Worm (Caenorhabditis elegans) whole organism, young adult: ENCODE data around the gene B0554.1.

Experiments used
- B0336.3 ChIP-seq: fragments of 200-800 bp; sonication (Bioruptor generic); IDR thresholded peaks from 2 replicates; pipeline ENCODE4 v1.3.6; 2022; ENCODE audit warnings: missing genetic modification characterization, missing compliant biosample characterization
- D2030.7 ChIP-seq: fragments of 200-800 bp; sonication (Bioruptor generic); IDR thresholded peaks from 2 replicates; pipeline ENCODE4 v1.3.6; 2022; ENCODE audit warnings: missing genetic modification reagents, missing genetic modification characterization, missing compliant biosample characterization
- F10E7.11 ChIP-seq: sonication (generic microtip); optimal IDR thresholded peaks from 2 replicates; lab custom pipeline; 2017; ENCODE audit warnings: mild to moderate bottlenecking, missing genetic modification characterization, moderate library complexity, missing compliant biosample characterization
- F37B4.10 ChIP-seq: fragments of 200-800 bp; sonication (Bioruptor generic); IDR thresholded peaks from 2 replicates; pipeline ENCODE4 v1.3.6; 2022; ENCODE audit warnings: missing genetic modification characterization, missing compliant biosample characterization
- F57A8.1 ChIP-seq: fragments of 200-800 bp; sonication (Bioruptor generic); optimal IDR thresholded peaks from 2 replicates; lab custom pipeline; 2018; ENCODE audit warnings: mild to moderate bottlenecking, missing genetic modification characterization, moderate library complexity, missing compliant biosample characterization
- T07F8.4 ChIP-seq: sonication (generic microtip); optimal IDR thresholded peaks from 2 replicates; lab custom pipeline; 2016; ENCODE audit warnings: mild to moderate bottlenecking, missing genetic modification characterization, moderate library complexity, missing compliant biosample characterization
- Y53F4B.3 ChIP-seq: fragments of 200-800 bp; sonication (Bioruptor generic); IDR thresholded peaks from 2 replicates; pipeline ENCODE4 v1.3.6; 2022; ENCODE audit warnings: missing genetic modification reagents, missing genetic modification characterization, missing compliant biosample characterization
- Y67H2A.10 ChIP-seq: fragments of 200-800 bp; sonication (Bioruptor generic); conservative IDR thresholded peaks from 2 replicates; pipeline ENCODE4 v1.3.6; 2022; ENCODE audit warnings: missing genetic modification reagents, missing genetic modification characterization, missing compliant biosample characterization
- atf-7 ChIP-seq: sonication (generic microtip); optimal IDR thresholded peaks from 2 replicates; lab custom pipeline; 2017; ENCODE audit warnings: mild to moderate bottlenecking, missing genetic modification characterization, missing compliant biosample characterization
- attf-3 ChIP-seq: fragments of 200-800 bp; sonication (Bioruptor generic); conservative IDR thresholded peaks from 2 replicates; pipeline ENCODE4 v1.3.6; 2022; ENCODE audit warnings: missing genetic modification reagents, missing genetic modification characterization, missing compliant biosample characterization
- bed-2 ChIP-seq: fragments of 200-800 bp; sonication (Bioruptor generic); IDR thresholded peaks from 2 replicates; pipeline ENCODE4 v1.3.6; 2022; ENCODE audit warnings: missing genetic modification reagents, missing genetic modification characterization, missing compliant biosample characterization
- cebp-1 ChIP-seq, 2 experiments: fragments of 200-800 bp in 1 of 2; sonication (Bioruptor generic) in 1 of 2; sonication (generic microtip) in 1 of 2; IDR thresholded peaks in 1 of 2; optimal IDR thresholded peaks in 1 of 2; 2 replicates each; pipeline versions ENCODE4 v1.3.6 to Lab custom; 2017 to 2022; ENCODE audit warnings: missing compliant biosample characterization in 2 of 2, missing genetic modification characterization in 2 of 2, mild to moderate bottlenecking in 1 of 2, missing genetic modification reagents in 1 of 2, moderate library complexity in 1 of 2
- cebp-2 ChIP-seq: fragments of 200-800 bp; sonication (Bioruptor generic); IDR thresholded peaks from 2 replicates; pipeline ENCODE4 v1.3.6; 2022; ENCODE audit warnings: missing genetic modification characterization, missing compliant biosample characterization
- ceh-79 ChIP-seq: sonication (generic microtip); optimal IDR thresholded peaks from 2 replicates; lab custom pipeline; 2017; ENCODE audit warnings: mild to moderate bottlenecking, missing genetic modification characterization, missing compliant biosample characterization
- chd-7 ChIP-seq: sonication (generic microtip); optimal IDR thresholded peaks from 2 replicates; lab custom pipeline; 2016; ENCODE audit warnings: mild to moderate bottlenecking, missing genetic modification characterization, moderate library complexity, missing compliant biosample characterization
- dpff-1 ChIP-seq: sonication (generic microtip); optimal IDR thresholded peaks from 2 replicates; lab custom pipeline; 2017; ENCODE audit warnings: mild to moderate bottlenecking, missing genetic modification characterization, missing compliant biosample characterization
- egl-44 ChIP-seq: fragments of 200-800 bp; sonication (Bioruptor generic); IDR thresholded peaks from 2 replicates; pipeline ENCODE4 v1.3.6; 2022; ENCODE audit warnings: missing genetic modification reagents, missing genetic modification characterization, missing compliant biosample characterization
- egrh-3 ChIP-seq: fragments of 200-800 bp; sonication (Bioruptor generic); IDR thresholded peaks from 2 replicates; pipeline ENCODE4 v1.3.6; 2022; ENCODE audit warnings: missing genetic modification reagents, missing genetic modification characterization, missing compliant biosample characterization
- gei-17 ChIP-seq: fragments of 200-800 bp; sonication (Bioruptor generic); optimal IDR thresholded peaks from 2 replicates; lab custom pipeline; 2018; ENCODE audit warnings: mild to moderate bottlenecking, missing genetic modification characterization, missing compliant biosample characterization
- let-607 ChIP-seq, 2 experiments: fragments of 200-800 bp in 1 of 2; sonication (Bioruptor generic) in 1 of 2; sonication (generic microtip) in 1 of 2; optimal IDR thresholded peaks; 2 replicates each; lab custom pipeline; 2016 to 2018; ENCODE audit warnings: mild to moderate bottlenecking in 2 of 2, missing compliant biosample characterization in 2 of 2, missing genetic modification characterization in 2 of 2, moderate library complexity in 2 of 2, missing genotype in 1 of 2
- lin-26 ChIP-seq: fragments of 200-800 bp; sonication (Bioruptor generic); IDR thresholded peaks from 2 replicates; pipeline ENCODE4 v1.3.6; 2022; ENCODE audit warnings: missing genetic modification reagents, missing genetic modification characterization, missing compliant biosample characterization
- lin-40 ChIP-seq: sonication (generic microtip); optimal IDR thresholded peaks from 2 replicates; lab custom pipeline; 2016; ENCODE audit warnings: missing genetic modification characterization, mild to moderate bottlenecking, missing compliant biosample characterization, missing genotype, missing genetic modification reagents
- madf-6 ChIP-seq: fragments of 200-800 bp; sonication (Bioruptor generic); IDR thresholded peaks from 2 replicates; pipeline ENCODE4 v1.3.6; 2022; ENCODE audit warnings: missing genetic modification reagents, missing genetic modification characterization, missing compliant biosample characterization
- mes-4 ChIP-seq: sonication (generic microtip); optimal IDR thresholded peaks from 2 replicates; lab custom pipeline; 2016; ENCODE audit warnings: missing genotype, missing genetic modification characterization, missing compliant biosample characterization
- nhr-120 ChIP-seq: fragments of 200-800 bp; sonication (Bioruptor generic); IDR thresholded peaks from 2 replicates; pipeline ENCODE4 v1.3.6; 2022; ENCODE audit warnings: missing genetic modification characterization, missing compliant biosample characterization
- nhr-80 ChIP-seq: sonication (generic microtip); optimal IDR thresholded peaks from 2 replicates; lab custom pipeline; 2016; ENCODE audit warnings: missing genetic modification characterization, missing compliant biosample characterization
- repo-1 ChIP-seq: sonication (generic microtip); optimal IDR thresholded peaks from 2 replicates; lab custom pipeline; 2017; ENCODE audit warnings: mild to moderate bottlenecking, missing genetic modification characterization, missing compliant biosample characterization
- sdz-38 ChIP-seq: sonication (generic microtip); optimal IDR thresholded peaks from 2 replicates; lab custom pipeline; 2016; ENCODE audit warnings: missing genotype, missing genetic modification characterization, missing compliant biosample characterization
- unc-62 ChIP-seq: fragments of 150-350 bp; optimal IDR thresholded peaks from 2 replicates; lab custom pipeline; 2014; ENCODE audit warnings: missing biosample characterization, missing genetic modification reagents, missing genetic modification characterization
- zim-3 ChIP-seq: sonication (generic microtip); optimal IDR thresholded peaks from 2 replicates; lab custom pipeline; 2017; ENCODE audit warnings: mild to moderate bottlenecking, missing genetic modification characterization, moderate library complexity, missing compliant biosample characterization
- ztf-3 ChIP-seq: fragments of 200-800 bp; sonication (Bioruptor generic); optimal IDR thresholded peaks from 2 replicates; lab custom pipeline; 2018; ENCODE audit warnings: mild to moderate bottlenecking, missing genetic modification characterization, missing compliant biosample characterization
- ztf-6 ChIP-seq: fragments of 200-800 bp; sonication (Bioruptor generic); IDR thresholded peaks from 2 replicates; pipeline ENCODE4 v1.3.6; 2022; ENCODE audit warnings: missing genetic modification reagents, missing genetic modification characterization, missing compliant biosample characterization

Gene B0554.1

DNA sequence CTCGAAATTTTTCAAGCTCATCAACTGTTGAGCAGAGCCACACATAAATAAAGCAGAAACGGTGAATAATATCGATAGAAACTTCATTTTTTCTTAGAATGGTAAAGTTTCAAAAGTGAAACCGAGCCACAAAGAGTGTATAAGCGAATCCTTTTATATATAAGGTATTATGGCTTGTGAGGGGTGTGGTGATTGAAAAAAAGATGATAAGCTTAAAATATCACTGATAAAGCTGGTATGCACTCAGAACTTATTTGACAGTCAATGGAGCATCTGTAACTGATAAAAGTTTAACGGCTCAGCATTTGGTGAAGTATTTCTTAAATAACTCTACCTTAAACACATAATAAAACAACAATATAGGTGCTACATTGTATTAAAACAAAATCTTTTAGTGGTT is 23.6 kb upstream of the B0554.1 start, which contains the start of gene dod-19:
dod-19 (minus strand) TSS at position 130 of the 400 bp plus-strand sequence.
- no peak for TF ChIP-seq ceh-79 (tag; lab: Kevin White, UChicago)
- peak; percentile 17 for TF ChIP-seq nhr-80
- no peak for TF ChIP-seq egl-44 (GFP tag; lab: Robert Waterston, UW)

- TF ChIP-seq nhr-120 (GFP tag; lab: Robert Waterston, UW) = no peak
- TF ChIP-seq nhr-80 = peak; percentile 24
- TF ChIP-seq unc-62 (GFP tag; lab: Kevin White, UChicago) = peak; percentile 46
- no peak for TF ChIP-seq Y67H2A.10 (GFP tag; lab: Robert Waterston, UW)
Observed at ce11 chrV:415072-415471, 23.1 kb upstream of the B0554.1 start.

- TF ChIP-seq unc-62 (GFP tag; lab: Kevin White, UChicago) (peak; percentile 70), let-607 (tag; optimal IDR thresholded peaks at IDR 0.05; lab: Kevin White, UChicago) (peak in 1 of 2 experiments; percentile 45), nhr-80 (peak; percentile 35), repo-1 (tag; lab: Kevin White, UChicago) (no peak), atf-7 (peak; percentile 79)
Observed at ce11 chrV:417656-418353, 20.4 kb upstream of the B0554.1 start, which contains the start of gene irg-8. Gene irg-8 (minus strand): TSS chrV:417706.

- TF ChIP-seq T07F8.4 (no peak), mes-4 (tag; lab: Kevin White, UChicago) (no peak), zim-3 (tag; lab: Kevin White, UChicago) (no peak), F57A8.1 (GFP tag; lab: Kevin White, UChicago) (no peak), chd-7 (tag; lab: Kevin White, UChicago) (no peak), lin-26 (GFP tag; lab: Robert Waterston, UW) (no peak), dpff-1 (tag; lab: Kevin White, UChicago) (no peak), gei-17 (GFP tag; lab: Kevin White, UChicago) (no peak), sdz-38 (tag; lab: Kevin White, UChicago) (no peak), B0336.3 (GFP tag; lab: Robert Waterston, UW) (no peak), D2030.7 (no peak), ztf-3 (GFP tag; lab: Kevin White, UChicago) (no peak), ztf-6 (GFP tag; lab: Robert Waterston, UW) (no peak), bed-2 (no peak), lin-40 (tag; lab: Kevin White, UChicago) (no peak), Y53F4B.3 (GFP tag; lab: Robert Waterston, UW) (no peak), madf-6 (no peak), egrh-3 (GFP tag; lab: Robert Waterston, UW) (no peak), F10E7.11 (tag; lab: Kevin White, UChicago) (no peak)
- TF ChIP-seq, all 124 proteins: peak for 0
Observed at ce11 chrV:418432-418831, 19.8 kb upstream of the B0554.1 start, which contains the start of gene Y39D8A.1. Gene Y39D8A.1 (plus strand): TSS chrV:418732.

- TF ChIP-seq cebp-1 (GFP tag; IDR thresholded peaks at IDR 0.05; lab: Robert Waterston, UW) (0 out of 2 replicates have a peak, but pooled peaks have one; percentile 22), cebp-1 (tag; optimal IDR thresholded peaks at IDR 0.05; lab: Kevin White, UChicago) (no peak), attf-3 (GFP tag; lab: Robert Waterston, UW) (no peak), F37B4.10 (no peak), cebp-2 (GFP tag; lab: Robert Waterston, UW) (no peak), nhr-80 (peak; percentile 34), dpff-1 (tag; lab: Kevin White, UChicago) (no peak)
Observed at ce11 chrV:422133-422532, 16.1 kb upstream of the B0554.1 start, which contains the start of gene dod-20. Gene dod-20 (plus strand): TSS chrV:422433.
